Fruit fly (Drosophila melanogaster): ENCODE data around the gene CG2233.

CG2233 gene

DNA sequence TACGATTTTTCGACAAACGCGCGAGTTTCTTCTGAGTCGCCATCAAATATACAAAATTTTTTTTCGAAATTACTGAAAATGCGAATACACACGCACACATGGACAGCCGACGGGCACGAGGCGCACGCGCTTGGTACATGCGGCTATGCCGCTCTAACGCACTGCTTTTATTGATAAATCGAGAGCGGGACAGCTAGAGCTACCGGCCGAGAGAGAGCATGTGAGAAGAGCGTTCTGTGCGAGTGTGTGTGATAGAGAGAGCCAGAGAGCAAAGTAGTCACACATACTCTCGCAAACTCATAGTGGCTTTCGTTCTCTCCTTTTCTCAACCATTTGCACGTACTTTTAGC is 23.6 kb upstream of the CG2233 start (continued):
- TF ChIP-seq lola (GFP tag; optimal IDR thresholded peaks at IDR 0.05) = peak in 1 of 3 experiments; percentile 86
- no peak for TF ChIP-seq chn (GFP tag; optimal IDR thresholded peaks at IDR 0.05)
- TF ChIP-seq CG3847 (GFP tag; IDR thresholded peaks at IDR 0.05) = no peak
- TF ChIP-seq Fer2 (tag; optimal IDR thresholded peaks at IDR 0.05) = no peak
- no peak for TF ChIP-seq CG16813 (GFP tag; IDR thresholded peaks at IDR 0.05; ENCODE audit: partially characterized antibody)
- TF ChIP-seq crol (GFP tag; IDR thresholded peaks at IDR 0.05) = peak; percentile 31; the same call in 1 of the 2 replicates
- no peak for TF ChIP-seq Nf-YA (GFP tag; IDR thresholded peaks at IDR 0.05)
- TF ChIP-seq Lpt (GFP tag; optimal IDR thresholded peaks at IDR 0.05) = no peak
- no peak for TF ChIP-seq Dip3 (GFP tag; optimal IDR thresholded peaks at IDR 0.05)
- TF ChIP-seq Nf-YC (tag; optimal IDR thresholded peaks at IDR 0.05) = peak; percentile 28
- peak; percentile 34 for TF ChIP-seq nerfin-1 (tag; optimal IDR thresholded peaks at IDR 0.05)
- peak; percentile 97 to 98 for TF ChIP-seq Trl (optimal IDR thresholded peaks at IDR 0.05)
- peak; percentile 38 for TF ChIP-seq Trl (GFP tag; optimal IDR thresholded peaks at IDR 0.05)
- no peak for TF ChIP-seq CG9876 (GFP tag; optimal IDR thresholded peaks at IDR 0.05)
- no peak for TF ChIP-seq ftz-f1 (GFP tag; optimal IDR thresholded peaks at IDR 0.05)
- 0 out of 2 replicates have a peak, but pooled peaks have one; percentile 21 for TF ChIP-seq peb (GFP tag; IDR thresholded peaks at IDR 0.05)
- TF ChIP-seq MTF-1 (GFP tag; optimal IDR thresholded peaks at IDR 0.05; ENCODE audit: borderline replicate concordance) = no peak
- TF ChIP-seq CG14050 (GFP tag; IDR thresholded peaks at IDR 0.05) = no peak
- no peak for TF ChIP-seq CG7786 (GFP tag; optimal IDR thresholded peaks at IDR 0.05)
- TF ChIP-seq cg (GFP tag; optimal IDR thresholded peaks at IDR 0.05) = peak; percentile 99
- peak; percentile 98 for TF ChIP-seq CG1832 (GFP tag; optimal IDR thresholded peaks at IDR 0.05)
- no peak for TF ChIP-seq pzg (GFP tag; optimal IDR thresholded peaks at IDR 0.05)
- TF ChIP-seq ase (GFP tag; IDR thresholded peaks at IDR 0.05) = no peak
- no peak for TF ChIP-seq Vsx1 (GFP tag; optimal IDR thresholded peaks at IDR 0.05)
- TF ChIP-seq nom (GFP tag; optimal IDR thresholded peaks at IDR 0.05) = peak; percentile 4
- no peak for TF ChIP-seq CG2129 (GFP tag; IDR thresholded peaks at IDR 0.05; ENCODE audit: partially characterized antibody)
- TF ChIP-seq rib (GFP tag; IDR thresholded peaks at IDR 0.05) = peak; percentile 75
- TF ChIP-seq cato (GFP tag; optimal IDR thresholded peaks at IDR 0.05; ENCODE audit: borderline replicate concordance) = no peak
- peak; percentile 41 for TF ChIP-seq phol (tag; optimal IDR thresholded peaks at IDR 0.05)
- TF ChIP-seq CG4360 (GFP tag; IDR thresholded peaks at IDR 0.05) = peak; percentile 43; the same call in 1 of the 2 replicates
- TF ChIP-seq NK7.1 (GFP tag; optimal IDR thresholded peaks at IDR 0.05) = peak; percentile 13
- TF ChIP-seq CG17912 (GFP tag; optimal IDR thresholded peaks at IDR 0.05) = peak; percentile 20
- TF ChIP-seq z (GFP tag; IDR thresholded peaks at IDR 0.05) = 0 out of 3 replicates have a peak, but pooled peaks have one; percentile 26
- TF ChIP-seq CG15073 (GFP tag; optimal IDR thresholded peaks at IDR 0.05) = no peak
- no peak for TF ChIP-seq CG12155 (GFP tag; optimal IDR thresholded peaks at IDR 0.05)
- TF ChIP-seq CG31365 (tag; optimal IDR thresholded peaks at IDR 0.05) = no peak
- TF ChIP-seq schlank (tag; optimal IDR thresholded peaks at IDR 0.05) = no peak
- no peak for TF ChIP-seq maf-S (GFP tag; optimal IDR thresholded peaks at IDR 0.05)
- TF ChIP-seq hth (optimal IDR thresholded peaks at IDR 0.05) = no peak
- TF ChIP-seq HLH4C (GFP tag; IDR thresholded peaks at IDR 0.05; ENCODE audit: partially characterized antibody) = no peak
- TF ChIP-seq Deaf1 (tag; optimal IDR thresholded peaks at IDR 0.05) = peak; percentile 41
- peak in 1 of 2 experiments; percentile 27 for TF ChIP-seq Eip74EF (GFP tag; optimal IDR thresholded peaks at IDR 0.05)
- no peak for TF ChIP-seq sisA (GFP tag; IDR thresholded peaks at IDR 0.05)
- TF ChIP-seq CG12769 (tag; optimal IDR thresholded peaks at IDR 0.05) = no peak
- TF ChIP-seq sqz (GFP tag; optimal IDR thresholded peaks at IDR 0.05) = peak; percentile 97
- TF ChIP-seq jing (GFP tag; optimal IDR thresholded peaks at IDR 0.05) = no peak
- TF ChIP-seq tup (GFP tag; optimal IDR thresholded peaks at IDR 0.05) = no peak
- no peak for TF ChIP-seq CG2875 (GFP tag; optimal IDR thresholded peaks at IDR 0.05)
- TF ChIP-seq CG8944 (GFP tag; optimal IDR thresholded peaks at IDR 0.05) = no peak
- TF ChIP-seq CG32767 (GFP tag; IDR thresholded peaks at IDR 0.05) = peak; percentile 80
- no peak for TF ChIP-seq CG42726 (GFP tag; IDR thresholded peaks at IDR 0.05; ENCODE audit: partially characterized antibody)

Measured in whole organism, embryonic.